Worm (Caenorhabditis elegans) whole organism, L4/young adult: ENCODE results near the gene nhr-114.

Experiments used
- W03F9.2 ChIP-seq: fragments of 150-350 bp; optimal IDR thresholded peaks from 2 replicates; lab custom pipeline; 2014; ENCODE audit warnings: missing biosample characterization, missing genetic modification characterization
- him-1 ChIP-seq: sonication (generic microtip); optimal IDR thresholded peaks from 2 replicates; lab custom pipeline; 2016; ENCODE audit warnings: missing genotype, missing genetic modification reagents, missing genetic modification characterization, missing compliant biosample characterization

ce11 chrV:4219342-4219741 is 32.3 kb downstream of the nhr-114 start, which contains the start of gene nlp-9:
- no peak for TF ChIP-seq him-1
- TF ChIP-seq W03F9.2: no peak
